Worm (Caenorhabditis elegans) whole organism, midembryonic: ENCODE results near the gene melo-1.
"Not testable (repeated sequence)": the region's sequence is repeated elsewhere in the genome, so short reads cannot be mapped to it uniquely, and the experiment has no call there.

Experiments
- T22C8.4 ChIP-seq: fragments of 200-800 bp; sonication (Bioruptor generic); IDR thresholded peaks from 2 replicates; pipeline ENCODE4 v1.3.6; 2022; ENCODE audit warnings: missing genetic modification characterization, missing compliant biosample characterization
- tab-1 ChIP-seq: fragments of 200-800 bp; sonication (Bioruptor generic); IDR thresholded peaks from 2 replicates; pipeline ENCODE4 v1.3.6; 2022; ENCODE audit warnings: missing genetic modification characterization, missing compliant biosample characterization

ce11 chrIV:14774454-14774853 is 12.4 kb upstream of the melo-1 start, which contains the start of gene Y57G11C.51:
- TF ChIP-seq tab-1, T22C8.4: not testable (repeated sequence)
